Worm (Caenorhabditis elegans) whole organism, mixed stage, embryonic: ENCODE data around the gene nhr-282.

ENCODE experiments used
- mab-5 ChIP-seq: fragments of 150-350 bp; optimal IDR thresholded peaks from 2 replicates; lab custom pipeline; 2014; ENCODE audit warnings: missing biosample characterization, missing genetic modification characterization
- pha-4 ChIP-seq: fragments of 150-350 bp; optimal IDR thresholded peaks from 2 replicates; lab custom pipeline; 2018; ENCODE audit warnings: missing biosample characterization, missing genetic modification reagents, missing genetic modification characterization

DNA sequence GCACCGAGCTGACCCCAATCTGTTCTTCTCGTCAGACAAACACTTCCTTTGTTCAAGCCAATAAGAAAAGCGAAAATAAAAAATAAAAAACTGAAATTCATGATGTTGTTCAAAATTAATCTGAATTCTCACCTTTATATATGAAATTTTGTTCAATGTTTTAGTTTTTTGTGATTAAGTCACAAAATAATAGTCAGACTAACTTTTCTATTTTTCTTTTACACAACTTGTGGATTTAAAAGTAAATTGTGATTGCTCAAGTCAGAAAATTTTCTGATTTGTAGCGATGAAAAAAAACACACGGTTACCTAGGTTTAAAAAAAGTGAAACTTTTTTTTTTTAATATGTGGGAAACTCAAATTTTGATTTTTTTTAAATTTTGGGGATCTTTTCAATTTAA is 5.7 kb downstream of the nhr-282 start, which contains the start of gene abf-3:
- no peak for TF ChIP-seq pha-4 (tag; lab: Kevin White, UChicago)
- TF ChIP-seq mab-5 (tag; lab: Kevin White, UChicago) = no peak
